Worm (Caenorhabditis elegans) whole organism, L1 larva: ENCODE results near the gene ZK354.9.
"Not testable (repeated sequence)": the region's sequence is repeated elsewhere in the genome, so short reads cannot be mapped to it uniquely, and the experiment has no call there.

Experiments used
- aha-1 ChIP-seq: fragments of 150-350 bp; optimal IDR thresholded peaks from 2 replicates; lab custom pipeline; 2014; ENCODE audit warnings: missing biosample characterization, missing genetic modification characterization
- ceh-8 ChIP-seq: fragments of 200-800 bp; sonication (Bioruptor generic); optimal IDR thresholded peaks from 2 replicates; lab custom pipeline; 2018; ENCODE audit warnings: mild to moderate bottlenecking, missing genetic modification characterization, moderate library complexity, missing compliant biosample characterization
- egl-27 ChIP-seq, 2 experiments: fragments of 150-350 bp in 1 of 2; sonication (generic microtip); optimal IDR thresholded peaks; 3 replicates each; lab custom pipeline; 2017 to 2018; ENCODE audit warnings: missing biosample characterization in 2 of 2, missing genetic modification characterization in 2 of 2, missing genetic modification reagents in 2 of 2
- fos-1 ChIP-seq: fragments of 150-350 bp; optimal IDR thresholded peaks from 2 replicates; lab custom pipeline; 2014; ENCODE audit warnings: missing biosample characterization, missing genetic modification characterization
- mep-1 ChIP-seq: fragments of 150-350 bp; optimal IDR thresholded peaks from 2 replicates; lab custom pipeline; 2014; ENCODE audit warnings: missing biosample characterization, missing genetic modification characterization
- ztf-11 ChIP-seq, 2 experiments: sonication (generic microtip); optimal IDR thresholded peaks; 2 replicates each; lab custom pipeline; 2016 to 2017; ENCODE audit warnings: missing genetic modification characterization in 2 of 2, missing biosample characterization in 1 of 2, missing compliant biosample characterization in 1 of 2

DNA sequence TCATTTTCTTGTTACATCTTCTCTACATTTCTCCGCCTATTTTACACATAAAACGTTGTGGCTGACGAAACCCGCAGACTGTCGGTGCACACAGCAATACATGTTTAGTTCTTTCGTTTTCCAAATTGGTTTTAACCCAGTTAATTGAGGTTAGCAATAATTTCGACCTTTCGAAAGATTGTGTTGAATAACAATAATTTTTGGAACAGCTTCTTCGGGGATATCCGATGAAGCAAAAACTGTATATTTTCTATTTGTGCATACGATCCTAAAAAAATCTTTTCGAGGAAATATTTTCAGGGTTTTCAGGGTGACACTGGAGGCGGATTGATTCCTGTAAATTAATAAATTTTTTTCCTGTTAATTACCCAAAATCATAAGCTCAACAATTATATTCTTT, 46.2 kb downstream of the ZK354.9 start:
- not testable (repeated sequence) for TF ChIP-seq ztf-11 (tag; optimal IDR thresholded peaks at IDR 0.05; lab: Kevin White, UChicago); mep-1 (tag; lab: Kevin White, UChicago); fos-1 (tag; lab: Kevin White, UChicago); egl-27 (tag; optimal IDR thresholded peaks at IDR 0.05; lab: Kevin White, UChicago); ceh-8 (GFP tag; lab: Kevin White, UChicago); aha-1 (tag; lab: Kevin White, UChicago)
